ENCODE assay signal across 1 fruit fly cellular context in genomic region chrX:3096324-3096723, dm6.
TF ChIP-seq lines count a peak whose summit lies in the region.

No protein-coding gene starts in this region.

TF ChIP-seq in whole organism, embryonic, 481 proteins besides CTCF, POLR2A, EP300 and RAD21 (continued from another document):
- no peak for TF ChIP-seq CkIIα-i1 (GFP tag; IDR thresholded peaks at IDR 0.05; lab: Robert Waterston, UW)
- TF ChIP-seq ind (GFP tag; optimal IDR thresholded peaks at IDR 0.05; lab: Kevin White, UChicago) = peak; percentile 18
- TF ChIP-seq ara (GFP tag; IDR thresholded peaks at IDR 0.05; lab: Robert Waterston, UW) = no peak
- peak; percentile 54 for TF ChIP-seq CG1024 (GFP tag; IDR thresholded peaks at IDR 0.05; lab: Robert Waterston, UW)
- no peak for TF ChIP-seq Poxn (GFP tag; IDR thresholded peaks at IDR 0.05; lab: Robert Waterston, UW)
- TF ChIP-seq cwo (GFP tag; optimal IDR thresholded peaks at IDR 0.05; lab: Kevin White, UChicago) = no peak
- peak; percentile 61 for TF ChIP-seq phol (tag; optimal IDR thresholded peaks at IDR 0.05; lab: Kevin White, UChicago)
- no peak for TF ChIP-seq hkb (optimal IDR thresholded peaks at IDR 0.05; lab: Kevin White, UChicago)
- TF ChIP-seq hkb (GFP tag; IDR thresholded peaks at IDR 0.05; lab: Robert Waterston, UW) = peak; percentile 46; the same call in 1 of the 2 replicates
- 0 out of 2 replicates have a peak, but pooled peaks have one; percentile 11 for TF ChIP-seq gt (GFP tag; IDR thresholded peaks at IDR 0.05; lab: Robert Waterston, UW)
- TF ChIP-seq CG10321 (GFP tag; IDR thresholded peaks at IDR 0.05; lab: Robert Waterston, UW) = peak; percentile 23; the same call in 1 of the 2 replicates
- TF ChIP-seq Chrac-16 (GFP tag; optimal IDR thresholded peaks at IDR 0.05; lab: Kevin White, UChicago) = no peak
- peak; percentile 27 for TF ChIP-seq Asciz (GFP tag; optimal IDR thresholded peaks at IDR 0.05; lab: Kevin White, UChicago)
- peak; percentile 80 for TF ChIP-seq sens (GFP tag; lab: Kevin White, UChicago)
- no peak for TF ChIP-seq wdn (GFP tag; IDR thresholded peaks at IDR 0.05; lab: Robert Waterston, UW)
- no peak for TF ChIP-seq bab2 (GFP tag; optimal IDR thresholded peaks at IDR 0.05; lab: Kevin White, UChicago)
- 0 out of 2 replicates have a peak, but pooled peaks have one; percentile 12 for TF ChIP-seq sob (GFP tag; IDR thresholded peaks at IDR 0.05; lab: Robert Waterston, UW)
- 0 out of 3 replicates have a peak, but pooled peaks have one; percentile 11 for TF ChIP-seq H15 (GFP tag; IDR thresholded peaks at IDR 0.05; lab: Robert Waterston, UW)
- TF ChIP-seq CG1832 (GFP tag; optimal IDR thresholded peaks at IDR 0.05; lab: Kevin White, UChicago) = peak; percentile 42
- peak; percentile 39 for TF ChIP-seq CG14710 (tag; optimal IDR thresholded peaks at IDR 0.05; lab: Kevin White, UChicago)
- no peak for TF ChIP-seq jing (GFP tag; optimal IDR thresholded peaks at IDR 0.05; lab: Kevin White, UChicago)
- TF ChIP-seq CG17359 (tag; optimal IDR thresholded peaks at IDR 0.05; lab: Kevin White, UChicago) = peak; percentile 67
- TF ChIP-seq Ada2b (GFP tag; IDR thresholded peaks at IDR 0.05; lab: Robert Waterston, UW) = peak; percentile 39; the same call in 1 of the 2 replicates
- no peak for TF ChIP-seq CG1233 (GFP tag; optimal IDR thresholded peaks at IDR 0.05; lab: Kevin White, UChicago)
- peak; percentile 71 for TF ChIP-seq CG6254 (GFP tag; optimal IDR thresholded peaks at IDR 0.05; lab: Kevin White, UChicago)
- no peak for TF ChIP-seq dati (GFP tag; IDR thresholded peaks at IDR 0.05; lab: Robert Waterston, UW)
- TF ChIP-seq fd96Cb (tag; optimal IDR thresholded peaks at IDR 0.05; lab: Kevin White, UChicago) = peak; percentile 56
- peak; percentile 36 for TF ChIP-seq lab (GFP tag; optimal IDR thresholded peaks at IDR 0.05; lab: Kevin White, UChicago)
- peak; percentile 77 for TF ChIP-seq HLH3B (GFP tag; IDR thresholded peaks at IDR 0.05; lab: Robert Waterston, UW)
- no peak for TF ChIP-seq CG9437 (GFP tag; optimal IDR thresholded peaks at IDR 0.05; lab: Kevin White, UChicago)
- no peak for TF ChIP-seq PHDP (tag; optimal IDR thresholded peaks at IDR 0.05; lab: Kevin White, UChicago)
- peak; percentile 41 for TF ChIP-seq CG8388 (GFP tag; optimal IDR thresholded peaks at IDR 0.05; lab: Kevin White, UChicago)
- peak in 1 of 2 experiments; percentile 22 for TF ChIP-seq Eip74EF (GFP tag; optimal IDR thresholded peaks at IDR 0.05; lab: Kevin White, UChicago)
- peak; percentile 20 for TF ChIP-seq Spps (tag; optimal IDR thresholded peaks at IDR 0.05; lab: Kevin White, UChicago)
- peak; percentile 43; the same call in 1 of the 2 replicates for TF ChIP-seq esg (GFP tag; conservative IDR thresholded peaks at IDR 0.05; lab: Robert Waterston, UW)
- peak; percentile 68 for TF ChIP-seq dmrt99B (tag; optimal IDR thresholded peaks at IDR 0.05; lab: Kevin White, UChicago)
- peak; percentile 0 for TF ChIP-seq tin (GFP tag; optimal IDR thresholded peaks at IDR 0.05; lab: Kevin White, UChicago)
- peak; percentile 6 for TF ChIP-seq trem (tag; optimal IDR thresholded peaks at IDR 0.05; lab: Kevin White, UChicago)
- peak; percentile 29 for TF ChIP-seq CG15696 (tag; optimal IDR thresholded peaks at IDR 0.05; lab: Kevin White, UChicago)
